Fruit fly (Drosophila melanogaster): Measurements from ENCODE around the gene elg1.

Gene elg1

DNA sequence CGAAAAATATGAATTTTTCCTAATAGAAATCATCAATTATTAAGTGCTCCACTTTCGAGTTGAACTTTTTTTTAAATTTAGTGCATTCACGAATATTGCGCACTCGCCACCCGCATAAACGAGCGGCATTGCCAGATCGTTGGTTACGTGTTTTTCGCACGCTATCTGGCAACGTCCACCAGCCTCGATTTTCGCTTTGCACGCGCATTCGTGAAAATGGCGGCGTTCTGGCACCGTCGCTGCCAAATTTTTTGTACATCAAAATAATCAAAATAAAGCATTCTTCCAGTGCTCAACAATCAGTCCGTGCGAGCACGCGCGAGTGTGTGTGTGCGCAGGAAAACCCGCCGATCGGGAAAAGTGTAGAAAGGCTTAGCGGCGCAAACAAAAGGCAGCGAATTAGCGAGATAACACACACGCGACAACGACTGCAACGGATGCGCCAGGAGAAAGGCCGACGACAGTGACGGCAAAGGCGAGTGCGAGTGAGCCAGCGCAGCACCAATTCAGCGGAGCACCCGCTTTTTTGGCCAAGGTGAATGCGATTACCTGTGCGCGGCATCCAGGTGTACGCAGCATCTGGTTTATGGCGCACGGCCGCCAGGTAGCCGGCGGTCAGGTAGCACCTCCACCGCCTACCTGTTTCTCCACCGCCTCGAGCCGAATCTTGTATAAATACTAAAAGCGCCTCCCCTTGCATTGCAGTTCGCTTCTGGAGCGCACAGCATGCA, 18.1 kb upstream of the elg1 start (continued):
- TF ChIP-seq unc-4 (GFP tag; IDR thresholded peaks at IDR 0.05; ENCODE audit: partially characterized antibody) (peak; percentile 68), CG30020 (tag; optimal IDR thresholded peaks at IDR 0.05) (peak; percentile 59), dan (GFP tag; IDR thresholded peaks at IDR 0.05) (no peak), CG12236 (GFP tag; optimal IDR thresholded peaks at IDR 0.05) (peak; percentile 64), ssp (GFP tag; IDR thresholded peaks at IDR 0.05) (peak; percentile 4), lov (optimal IDR thresholded peaks at IDR 0.05) (no peak), lov (GFP tag; IDR thresholded peaks at IDR 0.05) (0 out of 3 replicates have a peak, but pooled peaks have one; percentile 53), CG3995 (GFP tag; optimal IDR thresholded peaks at IDR 0.05) (no peak), salm (tag; optimal IDR thresholded peaks at IDR 0.05) (peak; percentile 41), twi (tag; optimal IDR thresholded peaks at IDR 0.05) (no peak), CG2889 (GFP tag; IDR thresholded peaks at IDR 0.05) (no peak), Dad (GFP tag; optimal IDR thresholded peaks at IDR 0.05) (peak; percentile 83), ash1 (GFP tag; optimal IDR thresholded peaks at IDR 0.05) (peak; percentile 0), gcm2 (GFP tag; optimal IDR thresholded peaks at IDR 0.05) (no peak), abd-A (tag; optimal IDR thresholded peaks at IDR 0.05) (no peak), CG16863 (GFP tag; optimal IDR thresholded peaks at IDR 0.05) (peak; percentile 81), CG14710 (tag; optimal IDR thresholded peaks at IDR 0.05) (peak; percentile 73), CG32767 (GFP tag; IDR thresholded peaks at IDR 0.05) (peak; percentile 59; the same call in 1 of the 2 replicates), tio (GFP tag; optimal IDR thresholded peaks at IDR 0.05) (no peak), CG9932 (GFP tag; IDR thresholded peaks at IDR 0.05) (peak; percentile 83), fd64A (GFP tag; optimal IDR thresholded peaks at IDR 0.05) (peak; percentile 5), CG4854 (GFP tag; optimal IDR thresholded peaks at IDR 0.05) (peak; percentile 55), sc (optimal IDR thresholded peaks at IDR 0.05) (no peak), sc (GFP tag; optimal IDR thresholded peaks at IDR 0.05) (peak; percentile 0), Ptx1 (GFP tag; IDR thresholded peaks at IDR 0.05) (peak; percentile 79), CG11504 (tag; optimal IDR thresholded peaks at IDR 0.05) (no peak), gce (GFP tag; IDR thresholded peaks at IDR 0.05) (peak; percentile 53; the same call in 1 of the 3 replicates), vfl (GFP tag; optimal IDR thresholded peaks at IDR 0.05) (peak; percentile 85), CG4424 (GFP tag; optimal IDR thresholded peaks at IDR 0.05) (peak; percentile 71), CG8478 (optimal IDR thresholded peaks at IDR 0.05) (no peak), CG8944 (GFP tag; optimal IDR thresholded peaks at IDR 0.05) (peak; percentile 75), toy (GFP tag; IDR thresholded peaks at IDR 0.05) (peak; percentile 52; the same call in 1 of the 2 replicates), zfh1 (GFP tag; IDR thresholded peaks at IDR 0.05) (peak; percentile 83), jing (GFP tag; optimal IDR thresholded peaks at IDR 0.05) (no peak), ranshi (GFP tag; IDR thresholded peaks at IDR 0.05) (peak; percentile 75; the same call in 1 of the 2 replicates), dpn (GFP tag; optimal IDR thresholded peaks at IDR 0.05) (peak; percentile 83 to 91), CG17359 (tag; optimal IDR thresholded peaks at IDR 0.05) (peak; percentile 73), HLH54F (GFP tag; optimal IDR thresholded peaks at IDR 0.05) (peak; percentile 91), NC2α (GFP tag; optimal IDR thresholded peaks at IDR 0.05) (peak; percentile 37), CG11695 (GFP tag; IDR thresholded peaks at IDR 0.05) (no peak; the same call in 2 of the 3 replicates), disco-r (GFP tag; optimal IDR thresholded peaks at IDR 0.05) (peak; percentile 69), CG1529 (GFP tag; optimal IDR thresholded peaks at IDR 0.05) (no peak), CG42726 (GFP tag; IDR thresholded peaks at IDR 0.05; ENCODE audit: partially characterized antibody) (peak; percentile 78), bigmax (GFP tag; optimal IDR thresholded peaks at IDR 0.05) (peak; percentile 50), mirr (GFP tag; optimal IDR thresholded peaks at IDR 0.05) (no peak), corto (GFP tag; optimal IDR thresholded peaks at IDR 0.05) (peak; percentile 63), row (GFP tag; IDR thresholded peaks at IDR 0.05) (peak; percentile 91), CG13894 (tag; optimal IDR thresholded peaks at IDR 0.05) (no peak), pfk (GFP tag; optimal IDR thresholded peaks at IDR 0.05) (peak; percentile 58), CG4730 (GFP tag; IDR thresholded peaks at IDR 0.05) (peak; percentile 52; the same call in 1 of the 2 replicates), CG11560 (tag; IDR thresholded peaks at IDR 0.05) (peak; percentile 18; the same call in 1 of the 3 replicates)
